Worm (Caenorhabditis elegans): ENCODE measurements around the gene ins-31.
"Not testable (repeated sequence)": the region's sequence is repeated elsewhere in the genome, so short reads cannot be mapped to it uniquely, and the experiment has no call there.

ins-31 gene

DNA sequence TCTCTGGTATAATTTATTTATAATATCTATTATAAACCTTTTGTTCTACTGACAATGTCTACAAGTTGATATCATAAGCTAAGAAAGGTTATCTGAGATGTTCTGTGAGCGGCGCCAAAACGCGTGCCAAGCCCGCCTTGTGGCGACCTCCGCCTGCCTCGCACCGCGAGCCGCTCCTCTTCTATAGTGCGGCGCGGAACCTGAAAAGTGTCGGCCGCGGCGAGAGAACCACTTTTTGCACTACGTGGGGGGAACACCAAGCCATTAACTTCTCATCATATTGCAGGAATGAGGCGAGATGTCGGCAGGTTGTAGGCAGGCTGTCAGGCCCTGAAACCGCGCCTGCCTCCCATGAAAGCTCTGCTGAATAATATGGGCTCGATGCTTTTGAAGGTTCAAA, 13.6 kb upstream of the ins-31 start:
- TF ChIP-seq dao-5 (tag; optimal IDR thresholded peaks at IDR 0.05) (no peak), him-1 (tag; optimal IDR thresholded peaks at IDR 0.05) (no peak), W03F9.2 (tag; optimal IDR thresholded peaks at IDR 0.05) (no peak)

DNA sequence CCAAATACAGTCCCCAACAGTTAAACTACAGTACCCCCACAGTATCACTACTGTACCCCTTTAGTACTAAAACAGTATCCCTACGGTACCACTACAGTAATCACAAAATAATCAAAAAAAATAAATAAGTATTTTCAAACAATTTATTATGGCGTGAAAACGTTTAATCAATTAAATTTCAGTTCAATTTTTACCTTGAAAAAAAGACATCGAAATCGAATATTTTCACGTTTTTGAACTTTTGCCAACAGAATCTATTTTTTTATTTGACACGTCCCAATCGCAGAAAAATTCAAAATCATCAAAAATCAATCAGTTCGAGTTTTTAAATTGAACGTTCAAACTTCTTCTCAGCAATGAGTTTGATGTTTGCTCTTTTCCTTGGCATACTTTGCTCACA, 12.9 kb upstream of the ins-31 start, which contains the start of gene clec-123:
Gene clec-123 (plus strand): TSS at position 301 of the 400 bp plus-strand sequence.
- TF ChIP-seq W03F9.2 (tag; optimal IDR thresholded peaks at IDR 0.05), result no peak

DNA sequence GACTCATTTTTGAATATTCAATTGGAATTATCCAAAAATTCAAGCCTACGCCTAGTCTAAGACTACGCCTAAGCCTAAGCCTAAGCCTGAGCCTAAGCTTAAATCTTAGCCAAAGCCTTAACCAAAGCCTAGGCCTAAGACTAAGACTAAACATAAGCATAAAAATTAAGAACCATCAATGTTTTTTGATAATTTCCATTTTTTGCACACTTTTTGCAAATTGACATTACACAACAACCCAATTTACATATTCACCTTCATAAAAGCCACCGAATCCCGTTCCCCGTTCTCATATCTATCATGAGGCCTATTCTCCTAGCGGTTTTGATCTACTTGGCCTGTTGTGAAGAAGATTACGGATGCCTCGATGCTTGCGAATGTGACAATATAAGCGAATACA, 9.4 kb upstream of the ins-31 start, which contains the start of gene T10D4.7:
Gene T10D4.7 (plus strand): TSS at position 301 of the 400 bp plus-strand sequence.
- TF ChIP-seq dao-5 (tag; optimal IDR thresholded peaks at IDR 0.05) (no peak), W03F9.2 (tag; optimal IDR thresholded peaks at IDR 0.05) (no peak), him-1 (tag; optimal IDR thresholded peaks at IDR 0.05) (no peak)

DNA sequence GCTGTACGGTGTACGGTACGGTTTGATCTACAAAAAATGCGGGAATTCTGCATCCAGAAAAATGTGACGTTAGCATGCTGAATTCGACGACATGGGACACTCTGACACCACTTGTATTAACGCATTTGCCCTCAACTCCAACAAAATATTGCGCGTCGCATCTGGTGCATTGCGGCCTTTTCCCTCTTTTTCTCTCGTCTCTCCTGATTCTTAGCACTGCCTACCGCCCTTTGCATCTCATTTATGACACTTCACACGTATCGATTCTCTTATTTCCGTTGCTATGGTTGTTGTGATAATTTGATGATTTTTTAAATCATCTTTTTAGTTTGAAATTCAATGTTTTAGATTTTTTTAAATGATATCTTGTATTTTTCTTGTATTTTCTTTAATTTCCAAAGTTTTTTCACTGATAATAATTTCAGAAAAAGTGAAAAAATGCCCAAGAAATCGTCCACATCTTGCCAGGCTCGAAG, 7.9 kb upstream of the ins-31 start, which contains the start of gene T10D4.6:
Gene T10D4.6 (plus strand): TSS at position 426 of the 476 bp plus-strand sequence.
- TF ChIP-seq dao-5 (tag; optimal IDR thresholded peaks at IDR 0.05) (no peak), W03F9.2 (tag; optimal IDR thresholded peaks at IDR 0.05) (no peak), him-1 (tag; optimal IDR thresholded peaks at IDR 0.05) (no peak)

DNA sequence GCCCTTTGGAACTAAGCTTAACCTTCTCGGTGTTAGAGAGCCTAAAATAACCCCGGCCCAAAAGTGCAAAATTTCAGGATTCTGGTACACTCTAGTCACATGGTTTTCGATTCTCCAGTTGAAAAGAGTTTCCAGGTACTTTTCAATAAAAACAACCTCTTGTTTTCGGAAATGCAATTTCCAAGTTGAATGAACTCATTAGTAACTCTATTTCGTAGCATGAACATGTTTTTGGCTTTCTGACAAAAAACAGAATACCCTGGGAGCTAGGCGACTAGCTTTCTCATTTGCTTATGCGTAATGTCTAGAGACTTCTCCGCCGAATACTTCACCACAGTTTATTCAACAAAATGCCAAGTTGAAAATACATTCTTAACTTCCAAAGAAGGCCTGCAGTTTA, 3.6 kb upstream of the ins-31 start, which contains the start of gene srh-71:
Gene srh-71 (plus strand): TSS at position 301 of the 400 bp plus-strand sequence.
- TF ChIP-seq dao-5 (tag; optimal IDR thresholded peaks at IDR 0.05) (no peak), him-1 (tag; optimal IDR thresholded peaks at IDR 0.05) (no peak), W03F9.2 (tag; optimal IDR thresholded peaks at IDR 0.05) (no peak)

DNA sequence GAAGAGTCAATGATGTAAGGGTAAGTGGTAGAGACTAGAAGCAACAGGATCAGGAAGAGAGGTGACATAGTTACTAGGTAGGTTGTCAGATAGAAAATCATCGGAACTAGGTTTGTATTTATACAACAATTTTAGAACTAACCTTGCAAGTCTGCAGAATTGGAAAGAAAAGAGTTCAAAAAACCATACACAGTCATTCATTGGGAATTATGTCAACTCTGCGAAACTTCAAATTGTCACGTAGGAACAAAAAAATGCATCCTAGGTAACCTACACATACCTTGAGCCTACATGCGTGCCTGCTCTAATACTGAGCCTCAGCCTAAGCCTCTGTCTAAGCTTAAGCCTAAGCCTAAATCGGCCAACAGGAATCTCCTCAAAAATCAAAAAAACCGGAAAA, 500 bp upstream of the ins-31 start, which contains the start of gene ins-19:
Gene ins-19 (minus strand): TSS at position 101 of the 400 bp plus-strand sequence.
- TF ChIP-seq W03F9.2 (tag; optimal IDR thresholded peaks at IDR 0.05) (no peak), him-1 (tag; optimal IDR thresholded peaks at IDR 0.05) (no peak), dao-5 (tag; optimal IDR thresholded peaks at IDR 0.05) (no peak)

DNA sequence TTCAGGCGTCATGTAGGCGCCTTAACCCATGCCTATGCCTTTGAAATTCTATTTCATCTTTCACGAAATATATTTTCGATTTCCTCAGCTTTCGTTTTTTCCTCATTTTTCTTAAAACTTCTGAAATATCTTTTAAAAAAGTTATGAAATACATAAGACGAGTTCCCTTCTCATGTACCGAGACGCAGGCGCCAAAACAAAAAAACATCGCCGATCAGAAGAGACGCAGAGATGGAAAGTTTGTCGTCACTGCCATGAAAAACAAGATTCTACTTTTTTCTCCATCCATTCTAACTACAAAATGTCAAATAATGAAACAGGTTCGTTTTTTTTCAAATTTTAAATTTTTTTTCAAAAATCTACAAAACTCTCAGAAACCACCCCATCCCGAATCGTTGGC, 2.2 kb downstream of the ins-31 start, which contains the start of gene chil-24:
Gene chil-24 (plus strand): TSS at position 156 of the 400 bp plus-strand sequence.
- TF ChIP-seq him-1 (tag; optimal IDR thresholded peaks at IDR 0.05), result no peak
- TF ChIP-seq W03F9.2 (tag; optimal IDR thresholded peaks at IDR 0.05), result no peak
- no peak for TF ChIP-seq dao-5 (tag; optimal IDR thresholded peaks at IDR 0.05)

DNA sequence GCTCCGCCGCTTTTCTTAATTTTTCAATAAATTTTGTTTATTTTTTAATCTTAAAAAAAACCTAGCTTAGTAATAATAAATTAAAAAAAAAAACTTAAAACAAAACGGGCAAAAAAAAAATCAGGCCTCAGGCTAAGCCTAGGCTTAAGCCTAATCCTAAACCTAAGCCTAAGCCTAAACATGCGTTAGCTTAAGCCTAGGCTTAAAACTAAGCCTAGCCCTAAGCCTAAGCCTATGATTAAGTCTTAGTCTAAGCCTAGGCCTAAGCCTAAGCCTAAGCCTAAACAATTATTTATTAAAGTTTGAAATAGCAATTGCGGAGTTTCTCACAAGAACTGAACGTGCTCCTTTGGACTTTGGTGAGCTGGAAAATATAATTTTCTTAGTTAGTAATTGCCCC, 8.5 kb downstream of the ins-31 start:
- TF ChIP-seq him-1 (tag; optimal IDR thresholded peaks at IDR 0.05), result no peak
- TF ChIP-seq W03F9.2 (tag; optimal IDR thresholded peaks at IDR 0.05), result no peak
- no peak for TF ChIP-seq dao-5 (tag; optimal IDR thresholded peaks at IDR 0.05)

DNA sequence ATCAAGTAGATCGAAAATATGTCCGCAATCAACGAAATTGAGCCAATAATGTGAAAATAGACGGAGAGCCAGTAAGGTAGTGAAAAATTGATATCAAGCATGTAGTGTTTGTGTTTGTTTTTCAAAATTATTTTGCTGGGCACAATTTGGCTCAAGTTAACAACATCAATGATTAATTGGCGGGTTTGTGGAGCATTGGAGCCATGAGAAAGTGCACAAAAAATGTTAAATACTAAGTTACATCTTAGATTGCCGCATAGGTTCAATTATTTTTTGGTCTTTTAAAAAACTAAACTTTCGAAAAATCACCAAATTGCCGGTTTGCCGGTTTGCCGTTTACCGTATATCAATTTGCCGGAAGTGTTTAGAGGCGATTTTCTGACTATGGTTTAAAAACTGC, 11.0 kb downstream of the ins-31 start, which contains the start of gene sri-54:
Gene sri-54 (minus strand): TSS at position 101 of the 400 bp plus-strand sequence.
- TF ChIP-seq dao-5 (tag; optimal IDR thresholded peaks at IDR 0.05), result no peak
- TF ChIP-seq W03F9.2 (tag; optimal IDR thresholded peaks at IDR 0.05), result no peak
- TF ChIP-seq him-1 (tag; optimal IDR thresholded peaks at IDR 0.05), result no peak

DNA sequence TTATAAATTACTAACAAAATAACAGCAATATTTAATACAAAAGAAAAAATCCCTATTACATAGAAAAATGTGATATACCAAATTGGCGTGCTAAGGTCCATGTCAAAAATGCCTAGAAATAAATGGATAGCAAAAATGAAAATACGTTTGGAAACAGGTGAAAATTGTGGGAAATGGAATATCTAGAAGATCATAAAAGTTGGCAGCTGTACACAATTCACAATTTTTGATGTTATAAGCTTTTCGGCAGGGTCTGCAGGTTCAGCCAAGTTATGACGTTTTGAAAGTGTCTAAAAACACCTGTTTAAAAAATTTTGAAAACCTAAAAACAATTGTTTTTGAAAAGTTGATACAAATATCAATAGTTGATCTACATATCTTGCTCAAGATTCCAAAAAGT, 16.0 kb downstream of the ins-31 start, which contains the start of gene sri-42:
Gene sri-42 (minus strand): TSS at position 101 of the 400 bp plus-strand sequence.
- TF ChIP-seq W03F9.2, him-1, dao-5 (tag; optimal IDR thresholded peaks at IDR 0.05): not testable (repeated sequence)

DNA sequence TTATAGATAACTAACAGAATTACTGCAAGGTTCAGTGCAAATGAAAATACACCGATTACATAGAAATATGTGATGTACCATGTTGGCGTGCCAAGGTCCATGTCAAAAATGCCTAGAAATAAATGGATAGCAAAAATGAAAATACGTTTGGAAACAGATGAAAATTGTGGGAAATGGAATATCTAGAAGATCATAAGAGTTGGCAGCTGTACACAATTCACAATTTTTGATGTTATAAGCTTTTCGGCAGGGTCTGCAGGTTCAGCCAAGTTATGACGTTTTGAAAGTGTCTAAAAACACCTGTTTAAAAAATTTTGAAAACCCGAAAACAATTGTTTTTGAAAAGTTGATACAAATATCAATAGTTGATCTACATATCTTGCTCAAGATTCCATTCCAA, 17.7 kb downstream of the ins-31 start, which contains the start of gene sri-43:
Gene sri-43 (minus strand): TSS at position 101 of the 400 bp plus-strand sequence.
- not testable (repeated sequence) for TF ChIP-seq W03F9.2, him-1, dao-5 (tag; optimal IDR thresholded peaks at IDR 0.05)

DNA sequence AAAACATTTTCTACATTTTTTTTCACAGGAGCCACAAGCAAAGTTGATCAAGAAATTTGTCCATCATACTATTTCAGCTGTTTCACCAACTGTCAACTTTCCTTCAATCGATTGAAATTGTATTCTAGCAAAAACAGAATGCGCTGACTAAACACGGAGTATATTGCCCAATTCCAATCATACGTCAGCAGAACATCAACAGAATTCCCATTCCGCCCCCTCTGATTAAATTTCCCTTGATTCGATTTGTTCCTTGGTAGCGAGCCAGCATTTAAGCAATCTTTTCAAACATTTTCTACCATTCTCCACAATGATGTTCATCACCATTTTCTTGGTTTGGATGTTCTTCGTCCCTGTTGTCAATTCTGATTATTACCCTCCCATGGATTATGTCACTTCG, 19.0 kb downstream of the ins-31 start, which contains the start of gene T10D4.15:
Gene T10D4.15 (plus strand): TSS at position 301 of the 400 bp plus-strand sequence.
- no peak for TF ChIP-seq him-1 (tag; optimal IDR thresholded peaks at IDR 0.05)
- no peak for TF ChIP-seq W03F9.2 (tag; optimal IDR thresholded peaks at IDR 0.05)
- TF ChIP-seq dao-5 (tag; optimal IDR thresholded peaks at IDR 0.05), result no peak

DNA sequence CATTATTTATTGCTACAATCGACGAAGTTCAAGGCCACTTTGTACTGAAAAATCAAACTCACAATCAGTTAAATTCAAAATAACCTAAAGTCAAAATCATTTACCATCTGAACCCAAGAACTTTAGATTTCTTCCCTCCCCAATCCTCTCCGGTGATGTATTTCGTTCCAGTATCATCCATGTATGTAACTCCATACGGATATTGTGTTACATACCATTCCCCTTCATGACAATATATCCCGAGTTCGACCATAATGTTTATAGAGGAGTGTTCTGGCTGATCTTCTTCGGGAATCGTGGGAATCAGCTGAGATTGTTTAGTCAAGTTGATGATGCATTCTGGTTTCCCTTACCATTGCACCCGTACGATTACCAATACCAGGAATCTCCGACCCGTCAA, 21.6 kb downstream of the ins-31 start:
- TF ChIP-seq him-1 (tag; optimal IDR thresholded peaks at IDR 0.05), result no peak
- TF ChIP-seq dao-5 (tag; optimal IDR thresholded peaks at IDR 0.05), result no peak
- TF ChIP-seq W03F9.2 (tag; optimal IDR thresholded peaks at IDR 0.05), result no peak

DNA sequence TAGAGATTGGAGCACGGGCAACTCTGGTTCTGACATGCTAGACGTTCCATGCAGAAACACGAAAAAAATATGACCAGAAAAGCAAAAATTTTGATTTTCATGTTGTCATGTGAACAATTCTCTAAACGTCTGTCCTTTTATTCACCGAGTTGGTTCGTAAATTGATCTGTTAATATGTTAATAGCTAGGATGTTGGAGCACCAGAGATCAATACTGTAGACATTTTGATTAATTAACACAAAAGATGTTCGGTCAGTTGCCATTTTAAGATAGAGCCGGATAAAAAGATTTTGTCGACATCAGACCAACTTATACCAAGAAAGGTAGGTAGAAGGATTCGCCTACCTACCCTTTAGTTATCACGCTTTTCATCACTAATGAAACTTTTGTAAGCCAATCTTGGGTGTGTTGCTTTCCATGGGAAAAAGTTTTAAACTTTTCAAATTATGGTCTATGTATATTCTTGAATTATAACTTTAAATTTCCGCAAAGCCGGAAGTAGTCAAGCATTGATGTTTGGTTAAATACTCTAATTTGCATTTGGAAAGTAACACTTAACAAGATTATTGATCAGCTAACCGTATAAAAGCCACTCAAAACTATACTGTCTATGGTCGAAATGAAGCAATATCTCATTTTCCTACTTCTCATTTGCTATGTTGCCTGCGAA, 22.8 kb downstream of the ins-31 start, which contains the start of the genes T10D4.11 and T10D4.1:
Gene T10D4.11 (minus strand): TSS at position 101 of the 670 bp plus-strand sequence.
Gene T10D4.1 (plus strand): TSS at position 620 of the 670 bp plus-strand sequence.
- TF ChIP-seq him-1 (tag; optimal IDR thresholded peaks at IDR 0.05) (no peak), dao-5 (tag; optimal IDR thresholded peaks at IDR 0.05) (no peak), W03F9.2 (tag; optimal IDR thresholded peaks at IDR 0.05) (no peak)
